Fruit fly (Drosophila melanogaster): ENCODE measurements around the gene Sytbeta.

The Sytbeta gene

dm6 chr3L:15031773-15032172 is 33.0 kb downstream of the Sytbeta start:
- TF ChIP-seq svp (GFP tag) (peak; percentile 8), CG8119 (GFP tag; IDR thresholded peaks at IDR 0.05) (no peak), fd59A (GFP tag; optimal IDR thresholded peaks at IDR 0.05) (no peak), CG4318 (GFP tag; optimal IDR thresholded peaks at IDR 0.05) (no peak)

DNA sequence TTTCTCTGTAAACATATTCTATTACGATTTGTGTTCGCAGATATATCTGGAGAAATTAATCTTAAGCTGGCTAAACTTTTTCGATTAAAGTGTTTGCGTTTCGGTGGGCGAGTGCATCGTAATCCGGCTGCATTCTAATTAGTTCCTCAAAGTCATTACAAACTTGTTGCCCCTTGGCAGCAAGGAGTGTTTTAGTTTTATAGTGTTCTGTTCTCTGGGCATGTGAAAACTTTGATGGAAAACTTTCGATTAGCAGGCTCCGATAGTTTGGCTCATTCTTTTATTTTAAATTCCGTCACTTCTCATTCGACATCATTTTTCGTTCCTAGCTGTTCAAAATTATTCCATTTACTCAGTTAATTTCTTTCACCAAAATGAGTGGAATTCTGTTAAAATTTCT is 41.6 kb downstream of the Sytbeta start, which contains the start of gene CG32148:
CG32148 (plus strand) TSS at position 301 of the 400 bp plus-strand sequence.
- TF ChIP-seq net (GFP tag; optimal IDR thresholded peaks at IDR 0.05) (no peak), CG3032 (tag; optimal IDR thresholded peaks at IDR 0.05) (no peak), eg (GFP tag; IDR thresholded peaks at IDR 0.05) (no peak), topi (GFP tag; optimal IDR thresholded peaks at IDR 0.05) (no peak), Eip93F (GFP tag; optimal IDR thresholded peaks at IDR 0.05) (no peak)

- TF ChIP-seq Smox (GFP tag; optimal IDR thresholded peaks at IDR 0.05) (no peak), pdm3 (GFP tag; optimal IDR thresholded peaks at IDR 0.05) (no peak), Sox15 (GFP tag; optimal IDR thresholded peaks at IDR 0.05) (no peak), spab (GFP tag; optimal IDR thresholded peaks at IDR 0.05) (no peak), CG6808 (GFP tag; optimal IDR thresholded peaks at IDR 0.05) (no peak), CG6163 (GFP tag; IDR thresholded peaks at IDR 0.05) (no peak), Hr38 (GFP tag; optimal IDR thresholded peaks at IDR 0.05) (no peak), fd59A (GFP tag; optimal IDR thresholded peaks at IDR 0.05) (no peak), fd85E (GFP tag; optimal IDR thresholded peaks at IDR 0.05) (no peak), CG6792 (GFP tag; optimal IDR thresholded peaks at IDR 0.05) (no peak), achi (GFP tag; optimal IDR thresholded peaks at IDR 0.05) (no peak), CG6276 (GFP tag; optimal IDR thresholded peaks at IDR 0.05) (no peak), CG15336 (GFP tag; IDR thresholded peaks at IDR 0.05) (no peak), svp (GFP tag) (no peak), Sox14 (GFP tag; optimal IDR thresholded peaks at IDR 0.05) (no peak), OdsH (GFP tag; optimal IDR thresholded peaks at IDR 0.05) (no peak), dac (GFP tag; optimal IDR thresholded peaks at IDR 0.05) (no peak), Gug (GFP tag; IDR thresholded peaks at IDR 0.05) (no peak), acj6 (GFP tag; optimal IDR thresholded peaks at IDR 0.05) (no peak)
Measured at dm6 chr3L:15021008-15021407, 43.8 kb downstream of the Sytbeta start.

DNA sequence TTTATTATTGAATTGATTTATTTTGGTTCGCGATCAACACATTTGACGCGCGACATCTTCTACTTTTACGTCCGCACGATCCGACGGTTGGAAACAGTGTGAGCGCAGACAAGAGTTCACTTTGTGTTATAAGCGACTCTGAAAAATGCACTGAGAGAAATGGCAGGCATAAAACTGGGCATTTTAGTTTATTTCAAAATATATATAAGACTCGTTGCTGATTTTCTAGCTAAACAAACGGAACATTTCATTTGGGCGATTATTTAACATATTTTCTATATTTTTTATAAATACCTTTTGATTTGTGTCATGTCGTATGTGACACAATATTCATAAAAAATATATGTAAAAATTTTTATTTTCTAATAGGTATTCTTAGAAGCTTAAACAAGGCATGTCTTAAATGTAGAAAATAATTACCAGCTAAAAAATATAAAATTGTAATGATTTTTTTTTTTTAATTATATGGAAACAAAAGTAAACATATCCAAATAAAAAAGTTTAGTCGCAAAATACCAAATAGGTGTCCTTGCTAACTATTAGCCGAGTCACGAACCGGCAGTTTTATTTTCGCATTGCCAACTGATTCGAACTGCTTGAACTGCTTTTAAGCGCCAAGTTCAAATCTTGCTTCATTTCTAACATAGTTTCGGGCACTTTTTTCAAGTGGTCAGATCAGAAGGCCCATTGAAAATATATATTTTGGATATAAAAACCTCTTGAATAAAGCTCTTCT is 50.7 kb downstream of the Sytbeta start, which contains the start of gene Reck:
Reck (minus strand) TSS at position 106 of the 736 bp plus-strand sequence.
- TF ChIP-seq Hr4 (GFP tag; optimal IDR thresholded peaks at IDR 0.05), result peak; percentile 94
- TF ChIP-seq net (GFP tag; optimal IDR thresholded peaks at IDR 0.05), result peak; percentile 93
- TF ChIP-seq CG31627 (GFP tag; optimal IDR thresholded peaks at IDR 0.05), result peak; percentile 61
- peak; percentile 85 for TF ChIP-seq CG32006 (GFP tag; optimal IDR thresholded peaks at IDR 0.05)
- peak; percentile 77 for TF ChIP-seq CG4318 (GFP tag; optimal IDR thresholded peaks at IDR 0.05)
- peak; percentile 88 for TF ChIP-seq CG10631 (GFP tag; optimal IDR thresholded peaks at IDR 0.05)
- TF ChIP-seq CG6163 (GFP tag; IDR thresholded peaks at IDR 0.05), result peak; percentile 95
- TF ChIP-seq pdm3 (GFP tag; optimal IDR thresholded peaks at IDR 0.05), result peak; percentile 85
- peak; percentile 83 for TF ChIP-seq dsx (GFP tag; optimal IDR thresholded peaks at IDR 0.05; ENCODE audit: poor library complexity, severe bottlenecking)
- TF ChIP-seq Ets21C (GFP tag; optimal IDR thresholded peaks at IDR 0.05), result peak; percentile 48
- TF ChIP-seq CG3919 (GFP tag; optimal IDR thresholded peaks at IDR 0.05), result peak; percentile 93
- peak; percentile 87 for TF ChIP-seq CG10669 (GFP tag; optimal IDR thresholded peaks at IDR 0.05)
- peak; percentile 85 for TF ChIP-seq Met (GFP tag; optimal IDR thresholded peaks at IDR 0.05)
- peak; percentile 82 to 83 for TF ChIP-seq ss (GFP tag; optimal IDR thresholded peaks at IDR 0.05)
- TF ChIP-seq Eip78C (GFP tag), result peak; percentile 98
- peak; percentile 3 for TF ChIP-seq fkh (GFP tag; optimal IDR thresholded peaks at IDR 0.05)
- peak; percentile 80 for TF ChIP-seq spab (GFP tag; optimal IDR thresholded peaks at IDR 0.05)
- TF ChIP-seq acj6 (GFP tag; optimal IDR thresholded peaks at IDR 0.05), result peak; percentile 91
- TF ChIP-seq svp (GFP tag), result peak; percentile 92
- peak; percentile 55 for TF ChIP-seq lz (GFP tag; optimal IDR thresholded peaks at IDR 0.05)
- no peak for TF ChIP-seq Hr38 (GFP tag; optimal IDR thresholded peaks at IDR 0.05)
- TF ChIP-seq CG9139 (GFP tag; optimal IDR thresholded peaks at IDR 0.05), result peak; percentile 78
- peak; percentile 62 for TF ChIP-seq CG8319 (GFP tag; optimal IDR thresholded peaks at IDR 0.05)
- peak; percentile 83 for TF ChIP-seq CG3032 (tag; optimal IDR thresholded peaks at IDR 0.05)
- TF ChIP-seq CG11762 (GFP tag; optimal IDR thresholded peaks at IDR 0.05; ENCODE audit: insufficient read depth), result peak; percentile 84
- TF ChIP-seq CG15336 (GFP tag; IDR thresholded peaks at IDR 0.05), result peak; percentile 96
- peak; percentile 68 for TF ChIP-seq cyc (GFP tag; optimal IDR thresholded peaks at IDR 0.05)
- TF ChIP-seq Sox14 (GFP tag; optimal IDR thresholded peaks at IDR 0.05), result peak; percentile 79
- TF ChIP-seq CG34406 (GFP tag; optimal IDR thresholded peaks at IDR 0.05), result peak; percentile 83
